Fruit fly (Drosophila melanogaster) whole organism, embryonic: ENCODE results near the gene Wdfy2.

Experiments used
- BEAF-32 ChIP-seq: fragments of 200-800 bp; sonication (Bioruptor generic); optimal IDR thresholded peaks from 3 replicates; lab custom pipeline; 2017; ENCODE audit warnings: missing biosample characterization, missing genetic modification characterization, mild to moderate bottlenecking, moderate library complexity, missing genetic modification reagents
- CG10366 ChIP-seq: fragments of 200-800 bp; sonication (Bioruptor generic); IDR thresholded peaks from 2 replicates; pipeline ENCODE4 v1.3.6; 2022; ENCODE audit warnings: missing biosample characterization, missing genetic modification characterization
- CG2202 ChIP-seq: fragments of 200-800 bp; sonication (Bioruptor generic); optimal IDR thresholded peaks from 2 replicates; lab custom pipeline; 2018; ENCODE audit warnings: missing biosample characterization, mild to moderate bottlenecking, missing genetic modification characterization
- CG6683 ChIP-seq: fragments of 200-800 bp; sonication (Bioruptor generic); optimal IDR thresholded peaks from 2 replicates; lab custom pipeline; 2017; ENCODE audit warnings: missing biosample characterization, mild to moderate bottlenecking, missing genetic modification characterization, missing genetic modification reagents
- Max ChIP-seq: fragments of 200-800 bp; sonication (Bioruptor generic); optimal IDR thresholded peaks from 2 replicates; lab custom pipeline; 2016; ENCODE audit warnings: missing biosample characterization, mild to moderate bottlenecking, missing genetic modification characterization
- Ptx1 ChIP-seq: fragments of 200-800 bp; sonication (Bioruptor generic); IDR thresholded peaks from 2 replicates; pipeline ENCODE4 v1.3.6; 2022; ENCODE audit warnings: missing biosample characterization, missing genetic modification characterization
- br ChIP-seq: fragments of >200 bp; optimal IDR thresholded peaks from 2 replicates; lab custom pipeline; 2017
- klu ChIP-seq: fragments of 200-800 bp; sonication (Bioruptor generic); IDR thresholded peaks from 2 replicates; pipeline ENCODE4 v1.3.6; 2022; ENCODE audit warnings: missing biosample characterization, missing genetic modification characterization
- sr ChIP-seq: fragments of 200-800 bp; sonication (Bioruptor generic); IDR thresholded peaks from 3 replicates; pipeline ENCODE4 v1.3.6; 2022; ENCODE audit warnings: missing biosample characterization, missing genetic modification characterization
- ttk ChIP-seq: fragments of 200-800 bp; sonication (Bioruptor generic); IDR thresholded peaks from 2 replicates; pipeline ENCODE4 v2.1.2; 2022; ENCODE audit warnings: missing biosample characterization, missing genetic modification characterization
- zen ChIP-seq: fragments of 200-800 bp; sonication (Bioruptor generic); optimal IDR thresholded peaks from 3 replicates; lab custom pipeline; 2018; ENCODE audit warnings: missing biosample characterization, mild to moderate bottlenecking, missing genetic modification characterization, moderate library complexity

DNA sequence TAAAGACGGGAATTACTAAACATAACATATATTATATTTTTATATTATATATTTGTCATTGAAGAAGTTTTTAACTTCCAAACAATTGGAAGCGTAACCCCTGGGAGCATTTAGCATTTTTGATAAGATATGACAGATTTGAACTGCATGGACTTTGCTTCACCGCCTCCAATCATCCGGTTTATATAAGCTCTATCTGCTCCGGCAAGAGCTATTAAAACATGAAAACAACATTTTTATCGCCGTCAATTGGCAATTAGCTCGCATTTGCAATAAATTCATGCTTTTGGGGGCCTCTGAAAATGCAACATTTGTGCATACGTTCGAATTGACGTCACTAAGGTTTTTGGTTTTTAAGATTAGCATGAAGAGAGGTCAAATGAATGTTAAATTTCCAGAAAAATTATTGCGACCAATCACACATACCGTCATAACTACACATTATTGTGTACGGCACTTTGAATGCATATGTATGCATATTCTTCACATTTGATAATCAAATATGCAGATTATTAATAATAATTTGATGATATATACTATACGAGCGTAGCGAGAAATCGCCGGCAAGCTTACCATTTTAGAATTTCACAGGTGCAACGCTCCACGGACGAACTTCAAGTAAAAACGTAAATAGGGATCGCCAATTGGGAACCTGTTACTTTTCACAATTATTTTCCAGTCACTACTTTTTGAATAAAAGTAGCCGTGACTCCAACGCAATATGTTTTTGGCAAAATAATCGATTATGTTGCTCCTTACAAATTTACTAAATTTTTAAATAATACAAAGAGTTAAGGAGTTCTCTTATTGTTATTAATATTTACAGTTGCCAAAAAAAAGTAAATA is 27.2 kb upstream of the Wdfy2 start, which contains the start of gene Mdh1:
- TF ChIP-seq CG2202 (no peak), zen (tag; lab: Kevin White, UChicago) (no peak), CG6683 (no peak), BEAF-32 (GFP tag; lab: Kevin White, UChicago) (no peak), CG10366 (no peak), klu (no peak), sr (GFP tag; lab: Robert Waterston, UW) (no peak), Ptx1 (no peak), ttk (no peak), Max (GFP tag; lab: Kevin White, UChicago) (no peak), br (no peak)
